Worm (Caenorhabditis elegans) whole organism, early embryonic: ENCODE results near the gene soc-1.

Source experiments
- B0310.2 ChIP-seq: sonication (generic microtip); optimal IDR thresholded peaks from 2 replicates; lab custom pipeline; 2016; ENCODE audit warnings: mild to moderate bottlenecking, missing genetic modification characterization, missing compliant biosample characterization
- F13C5.2 ChIP-seq: sonication (generic microtip); optimal IDR thresholded peaks from 2 replicates; lab custom pipeline; 2017; ENCODE audit warnings: mild to moderate bottlenecking, missing genetic modification characterization, inconsistent platforms, missing compliant biosample characterization
- aly-1 ChIP-seq: sonication (generic microtip); optimal IDR thresholded peaks from 2 replicates; lab custom pipeline; 2016; ENCODE audit warnings: missing genetic modification characterization, missing compliant biosample characterization
- ama-1 ChIP-seq: fragments of 150-350 bp; optimal IDR thresholded peaks from 2 replicates; lab custom pipeline; 2014
- ceh-13 ChIP-seq: fragments of 200-800 bp; sonication (Bioruptor generic); optimal IDR thresholded peaks from 2 replicates; lab custom pipeline; 2018; ENCODE audit warnings: mild to moderate bottlenecking, missing genetic modification characterization, missing compliant biosample characterization
- ceh-36 ChIP-seq: sonication (generic microtip); optimal IDR thresholded peaks from 2 replicates; lab custom pipeline; 2016; ENCODE audit warnings: missing genetic modification characterization, inconsistent platforms, missing compliant biosample characterization
- ets-7 ChIP-seq: sonication (generic microtip); optimal IDR thresholded peaks from 2 replicates; lab custom pipeline; 2016; ENCODE audit warnings: missing genotype, missing genetic modification characterization, missing compliant biosample characterization
- flt-1 ChIP-seq: fragments of 200-800 bp; sonication (Bioruptor generic); IDR thresholded peaks from 2 replicates; pipeline ENCODE4 v1.3.6; 2022; ENCODE audit warnings: missing genetic modification characterization, missing compliant biosample characterization
- hmbx-1 ChIP-seq: sonication (generic microtip); optimal IDR thresholded peaks from 2 replicates; lab custom pipeline; 2016; ENCODE audit warnings: mild to moderate bottlenecking, missing genetic modification characterization, missing compliant biosample characterization
- hmg-4 ChIP-seq: fragments of 200-800 bp; sonication (Bioruptor generic); optimal IDR thresholded peaks from 2 replicates; lab custom pipeline; 2018; ENCODE audit warnings: mild to moderate bottlenecking, missing genetic modification characterization, missing compliant biosample characterization
- hnd-1 ChIP-seq: sonication (generic microtip); optimal IDR thresholded peaks from 2 replicates; lab custom pipeline; 2016; ENCODE audit warnings: missing genetic modification characterization, missing compliant biosample characterization
- pes-1 ChIP-seq: fragments of 200-800 bp; sonication (Bioruptor generic); IDR thresholded peaks from 2 replicates; pipeline ENCODE4 v1.3.6; 2022; ENCODE audit warnings: missing genetic modification reagents, missing genetic modification characterization, missing compliant biosample characterization
- scrt-1 ChIP-seq: fragments of 200-800 bp; sonication (Bioruptor generic); IDR thresholded peaks from 2 replicates; pipeline ENCODE4 v1.3.6; 2022; ENCODE audit warnings: missing genetic modification characterization, missing compliant biosample characterization
- sea-1 ChIP-seq: fragments of 200-800 bp; sonication (Bioruptor generic); conservative IDR thresholded peaks from 2 replicates; pipeline ENCODE4 v1.3.6; 2022; ENCODE audit warnings: missing genetic modification characterization, missing compliant biosample characterization
- tbx-11 ChIP-seq: fragments of 200-800 bp; sonication (Bioruptor generic); IDR thresholded peaks from 2 replicates; pipeline ENCODE4 v1.3.6; 2022; ENCODE audit warnings: missing genetic modification characterization, missing compliant biosample characterization
- tbx-37 ChIP-seq: fragments of 200-800 bp; sonication (Bioruptor generic); conservative IDR thresholded peaks from 2 replicates; pipeline ENCODE4 v1.3.6; 2022; ENCODE audit warnings: missing genetic modification reagents, missing genetic modification characterization, missing compliant biosample characterization
- tra-4 ChIP-seq: sonication (generic microtip); optimal IDR thresholded peaks from 2 replicates; lab custom pipeline; 2017; ENCODE audit warnings: missing genetic modification characterization, missing compliant biosample characterization

Gene soc-1

DNA sequence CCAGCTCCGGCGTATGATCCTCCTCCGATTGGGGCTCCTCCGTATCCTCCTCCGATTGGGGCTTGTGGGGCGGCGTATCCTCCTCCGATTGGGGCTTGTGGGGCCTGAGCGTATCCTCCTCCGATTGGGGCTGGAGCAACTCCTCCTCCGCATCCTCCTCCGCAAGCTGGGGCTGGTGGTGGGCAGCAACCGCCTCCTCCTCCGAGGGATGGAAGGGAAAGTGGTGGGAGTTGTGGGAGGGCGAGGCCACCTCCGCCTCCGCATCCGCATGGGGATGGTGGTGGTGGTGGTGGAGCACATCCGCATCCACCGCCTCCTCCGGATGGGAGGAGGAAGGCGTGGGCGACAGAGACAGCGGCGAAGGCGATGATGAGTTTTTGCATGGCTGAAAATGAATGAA, 5.1 kb downstream of the soc-1 start, which contains the start of gene F41F3.3:
Gene F41F3.3, minus strand, starts transcription at position 383 of the 400 bp plus-strand sequence.
- TF ChIP-seq hmg-4 (GFP tag; lab: Kevin White, UChicago) (peak; percentile 33), ceh-36 (no peak), tbx-11 (GFP tag; lab: Robert Waterston, UW) (no peak), flt-1 (GFP tag; lab: Robert Waterston, UW) (no peak), ama-1 (no peak), hmbx-1 (no peak), scrt-1 (GFP tag; lab: Robert Waterston, UW) (peak; percentile 76), tra-4 (tag; lab: Kevin White, UChicago) (no peak), aly-1 (peak; percentile 47), F13C5.2 (tag; lab: Kevin White, UChicago) (no peak)

DNA sequence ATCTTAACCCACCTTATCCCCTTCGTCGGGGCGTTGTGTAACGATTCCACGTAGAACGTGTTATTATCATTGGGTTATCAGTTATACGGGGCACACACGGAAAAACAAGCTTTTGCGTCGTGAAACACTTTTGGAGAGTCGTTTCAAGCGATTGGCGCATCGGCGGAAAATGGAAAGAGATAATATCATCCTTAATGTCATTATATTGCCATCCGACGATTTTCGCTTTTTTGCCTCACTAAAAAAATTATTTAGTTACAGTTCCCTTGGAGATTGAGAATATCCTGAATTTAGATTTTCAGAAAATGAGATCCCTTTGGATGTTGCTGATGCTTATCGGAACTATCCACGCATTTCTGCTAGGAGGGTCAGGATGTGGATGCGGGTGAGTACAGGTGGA, 5.8 kb downstream of the soc-1 start, which contains the start of gene F41F3.8:
Gene F41F3.8, plus strand, starts transcription at position 301 of the 400 bp plus-strand sequence.
- TF ChIP-seq F13C5.2 (tag; lab: Kevin White, UChicago) (no peak), ceh-13 (no peak), pes-1 (no peak), hmg-4 (GFP tag; lab: Kevin White, UChicago) (no peak), aly-1 (no peak), flt-1 (GFP tag; lab: Robert Waterston, UW) (no peak), scrt-1 (GFP tag; lab: Robert Waterston, UW) (no peak), tra-4 (tag; lab: Kevin White, UChicago) (no peak)

ce11 chrV:4649649-4650384, 7.1 kb downstream of the soc-1 start:
- TF ChIP-seq ama-1 = no peak
- no peak for TF ChIP-seq tra-4 (tag; lab: Kevin White, UChicago)
- no peak for TF ChIP-seq ceh-36
- no peak for TF ChIP-seq sea-1 (GFP tag; lab: Robert Waterston, UW)
- TF ChIP-seq ets-7 (tag; lab: Kevin White, UChicago) = no peak
- no peak for TF ChIP-seq hmbx-1
- TF ChIP-seq flt-1 (GFP tag; lab: Robert Waterston, UW) = no peak
- TF ChIP-seq aly-1 = no peak
- TF ChIP-seq B0310.2 (tag; lab: Kevin White, UChicago) = no peak
- no peak for TF ChIP-seq tbx-11 (GFP tag; lab: Robert Waterston, UW)
- no peak for TF ChIP-seq tbx-37 (GFP tag; lab: Robert Waterston, UW)
- no peak for TF ChIP-seq pes-1

DNA sequence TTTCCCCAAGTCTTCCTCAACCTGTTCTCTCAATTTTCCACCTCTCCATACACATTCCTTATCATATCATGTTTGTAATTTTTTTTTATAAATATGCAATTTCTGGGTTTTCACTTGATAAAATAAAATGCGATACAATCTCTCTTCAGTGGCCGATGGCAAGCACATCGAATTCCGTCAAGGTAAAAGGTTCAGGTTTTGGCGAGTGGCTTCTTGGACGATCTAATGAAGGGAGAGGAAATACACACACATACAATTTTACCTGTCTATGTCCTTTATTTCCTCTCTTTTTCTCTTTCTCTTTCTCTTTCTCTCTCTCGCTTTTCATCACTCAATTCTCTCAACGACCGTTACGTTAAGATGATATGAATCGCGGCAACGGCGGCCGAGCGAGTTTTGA, 8.7 kb downstream of the soc-1 start:
- TF ChIP-seq hmg-4 (GFP tag; lab: Kevin White, UChicago) (no peak), hnd-1 (tag; lab: Kevin White, UChicago) (no peak), sea-1 (GFP tag; lab: Robert Waterston, UW) (no peak), tbx-11 (GFP tag; lab: Robert Waterston, UW) (no peak), scrt-1 (GFP tag; lab: Robert Waterston, UW) (no peak), ceh-13 (no peak), tbx-37 (GFP tag; lab: Robert Waterston, UW) (no peak), hmbx-1 (no peak), ama-1 (no peak), F13C5.2 (tag; lab: Kevin White, UChicago) (no peak), ceh-36 (no peak), flt-1 (GFP tag; lab: Robert Waterston, UW) (no peak)

DNA sequence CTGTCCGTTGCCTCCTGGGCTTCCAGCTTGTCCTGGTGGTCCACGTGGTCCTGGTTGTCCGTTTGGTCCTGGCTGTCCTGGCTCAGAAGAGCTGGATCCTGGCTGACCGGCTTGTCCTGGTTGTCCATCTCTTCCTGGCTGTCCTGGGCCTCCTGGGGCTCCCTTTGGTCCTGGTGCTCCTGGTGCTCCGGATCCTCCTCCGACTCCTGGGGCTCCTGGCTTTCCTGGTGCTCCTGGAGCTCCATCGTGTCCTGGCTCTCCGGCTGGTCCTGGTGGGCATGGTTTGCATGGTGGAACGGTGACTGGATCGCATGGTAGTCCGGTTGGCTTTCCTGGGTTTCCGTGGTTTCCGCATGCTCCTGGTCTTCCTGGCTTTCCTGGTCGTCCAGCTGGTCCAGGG, 10.3 kb downstream of the soc-1 start:
- TF ChIP-seq scrt-1 (GFP tag; lab: Robert Waterston, UW) (no peak), ama-1 (no peak), pes-1 (no peak), F13C5.2 (tag; lab: Kevin White, UChicago) (no peak), ceh-36 (no peak), ceh-13 (no peak), hnd-1 (tag; lab: Kevin White, UChicago) (no peak), ets-7 (tag; lab: Kevin White, UChicago) (no peak), tra-4 (tag; lab: Kevin White, UChicago) (no peak), B0310.2 (tag; lab: Kevin White, UChicago) (no peak), flt-1 (GFP tag; lab: Robert Waterston, UW) (no peak), tbx-37 (GFP tag; lab: Robert Waterston, UW) (no peak), sea-1 (GFP tag; lab: Robert Waterston, UW) (no peak), aly-1 (no peak), hmg-4 (GFP tag; lab: Kevin White, UChicago) (no peak)

- no peak for TF ChIP-seq hmbx-1
- TF ChIP-seq sea-1 (GFP tag; lab: Robert Waterston, UW) = no peak
- no peak for TF ChIP-seq scrt-1 (GFP tag; lab: Robert Waterston, UW)
- TF ChIP-seq hmg-4 (GFP tag; lab: Kevin White, UChicago) = no peak
- no peak for TF ChIP-seq F13C5.2 (tag; lab: Kevin White, UChicago)
- TF ChIP-seq flt-1 (GFP tag; lab: Robert Waterston, UW) = no peak
- TF ChIP-seq aly-1 = no peak
- TF ChIP-seq tra-4 (tag; lab: Kevin White, UChicago) = no peak
- TF ChIP-seq pes-1 = no peak
- TF ChIP-seq hnd-1 (tag; lab: Kevin White, UChicago) = no peak
- no peak for TF ChIP-seq ceh-36
- TF ChIP-seq ceh-13 = no peak
Observed at ce11 chrV:4653871-4654605, 11.3 kb downstream of the soc-1 start, which contains the start of the genes col-139 and F41F3.1. Gene col-139, minus strand, starts transcription at chrV:4653971. Gene F41F3.1, plus strand, starts transcription at chrV:4654555.

ce11 chrV:4655175-4655574, 12.4 kb downstream of the soc-1 start, which contains the start of gene F41F3.9:
Gene F41F3.9, plus strand, starts transcription at chrV:4655475.
- no peak for TF ChIP-seq tbx-37 (GFP tag; lab: Robert Waterston, UW)
- TF ChIP-seq scrt-1 (GFP tag; lab: Robert Waterston, UW) = no peak
- TF ChIP-seq aly-1 = no peak
- TF ChIP-seq tra-4 (tag; lab: Kevin White, UChicago) = no peak
- TF ChIP-seq tbx-11 (GFP tag; lab: Robert Waterston, UW) = no peak
- no peak for TF ChIP-seq hmg-4 (GFP tag; lab: Kevin White, UChicago)
- TF ChIP-seq ama-1 = no peak
- TF ChIP-seq flt-1 (GFP tag; lab: Robert Waterston, UW) = no peak
- TF ChIP-seq ets-7 (tag; lab: Kevin White, UChicago) = no peak
- TF ChIP-seq pes-1 = no peak
- TF ChIP-seq F13C5.2 (tag; lab: Kevin White, UChicago) = no peak
- TF ChIP-seq sea-1 (GFP tag; lab: Robert Waterston, UW) = no peak
- TF ChIP-seq ceh-36 = no peak
- TF ChIP-seq ceh-13 = no peak
- no peak for TF ChIP-seq hnd-1 (tag; lab: Kevin White, UChicago)
- TF ChIP-seq hmbx-1 = no peak
- TF ChIP-seq B0310.2 (tag; lab: Kevin White, UChicago) = no peak
